Worm (Caenorhabditis elegans) whole organism, young adult: ENCODE data around the gene mdt-8.

Experiments
- Y53F4B.3 ChIP-seq: fragments of 200-800 bp; sonication (Bioruptor generic); IDR thresholded peaks from 2 replicates; pipeline ENCODE4 v1.3.6; 2022; ENCODE audit warnings: missing genetic modification reagents, missing genetic modification characterization, missing compliant biosample characterization
- attf-3 ChIP-seq: fragments of 200-800 bp; sonication (Bioruptor generic); conservative IDR thresholded peaks from 2 replicates; pipeline ENCODE4 v1.3.6; 2022; ENCODE audit warnings: missing genetic modification reagents, missing genetic modification characterization, missing compliant biosample characterization
- cebp-2 ChIP-seq: fragments of 200-800 bp; sonication (Bioruptor generic); IDR thresholded peaks from 2 replicates; pipeline ENCODE4 v1.3.6; 2022; ENCODE audit warnings: missing genetic modification characterization, missing compliant biosample characterization
- snpc-4 ChIP-seq, 5 experiments: fragments of 150-350 bp in 1 of 5; sonication (generic microtip) in 4 of 5; optimal IDR thresholded peaks; 2 replicates each; lab custom pipeline; 2014 to 2018; ENCODE audit warnings: missing genetic modification characterization in 5 of 5, missing biosample characterization in 3 of 5, antibody characterized with exemption in 2 of 5, mild to moderate bottlenecking in 2 of 5, missing compliant biosample characterization in 2 of 5, missing genotype in 2 of 5, moderate library complexity in 2 of 5, missing genetic modification reagents in 1 of 5

- TF ChIP-seq cebp-2 (GFP tag; lab: Robert Waterston, UW) (no peak), snpc-4 (GFP tag; optimal IDR thresholded peaks at IDR 0.05; lab: Kevin White, UChicago) (no peak), snpc-4 (tag; optimal IDR thresholded peaks at IDR 0.05; lab: Kevin White, UChicago) (no peak), attf-3 (GFP tag; lab: Robert Waterston, UW) (no peak), Y53F4B.3 (no peak)
Observed at ce11 chrII:11556338-11556737, 22.7 kb upstream of the mdt-8 start, which contains the start of gene F54D5.17.
